Fruit fly (Drosophila melanogaster) Kc167 (cell line): ENCODE measurements around the gene CG12992.

Source experiments
- Myc ChIP-seq: fragments of >200 bp; optimal IDR thresholded peaks from 2 replicates; lab custom pipeline; 2017; ENCODE audit warnings: missing external identifiers
- h ChIP-seq: fragments of >200 bp; optimal IDR thresholded peaks from 3 replicates; lab custom pipeline; 2018; ENCODE audit warnings: missing external identifiers
- insv ChIP-seq: fragments of >200 bp; optimal IDR thresholded peaks from 3 replicates; lab custom pipeline; 2018; ENCODE audit warnings: missing external identifiers
- psq ChIP-seq: fragments of >200 bp; optimal IDR thresholded peaks from 2 replicates; lab custom pipeline; 2017; ENCODE audit warnings: missing external identifiers

dm6 chrX:17558708-17559107 is 30.0 kb upstream of the CG12992 start:
- no peak for TF ChIP-seq Myc
- TF ChIP-seq insv (lab: Kevin White, UChicago) = no peak
- no peak for TF ChIP-seq psq (lab: Kevin White, UChicago)
- TF ChIP-seq h (lab: Kevin White, UChicago) = no peak
